Fruit fly (Drosophila melanogaster): ENCODE data around the gene TotX.

Gene TotX

dm6 chr3R:20901656-20902055, 3.7 kb downstream of the TotX start, which contains the start of gene Grik:
Gene Grik, plus strand, starts transcription at chr3R:20901956.
- no peak for TF ChIP-seq noc (tag; optimal IDR thresholded peaks at IDR 0.05)

DNA sequence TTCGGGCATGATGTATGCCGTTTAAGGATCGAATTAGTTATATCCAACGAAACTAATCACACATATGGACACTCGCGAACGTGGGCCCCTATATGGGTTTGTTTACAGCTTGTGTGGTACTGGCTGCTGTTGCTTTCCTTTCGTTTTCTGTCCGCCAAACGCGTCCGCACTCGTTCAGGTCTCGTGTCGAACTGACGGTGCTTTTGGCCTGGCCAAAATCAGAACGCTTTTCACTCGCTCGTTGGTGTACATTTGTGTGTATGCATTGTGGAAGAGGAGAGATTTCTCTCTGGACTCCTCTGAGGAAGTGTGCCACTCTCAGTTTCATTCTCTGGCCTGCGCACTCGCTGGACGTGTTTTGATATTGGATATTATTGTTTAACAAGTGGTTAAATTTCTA, 8.2 kb downstream of the TotX start, which contains the start of gene Ktl:
TSS of gene Ktl (minus strand) at position 193 of the 400 bp plus-strand sequence.
- TF ChIP-seq noc (tag; optimal IDR thresholded peaks at IDR 0.05), result no peak

dm6 chr3R:20891495-20891894, 13.8 kb downstream of the TotX start:
- no peak for TF ChIP-seq noc (tag; optimal IDR thresholded peaks at IDR 0.05)

DNA sequence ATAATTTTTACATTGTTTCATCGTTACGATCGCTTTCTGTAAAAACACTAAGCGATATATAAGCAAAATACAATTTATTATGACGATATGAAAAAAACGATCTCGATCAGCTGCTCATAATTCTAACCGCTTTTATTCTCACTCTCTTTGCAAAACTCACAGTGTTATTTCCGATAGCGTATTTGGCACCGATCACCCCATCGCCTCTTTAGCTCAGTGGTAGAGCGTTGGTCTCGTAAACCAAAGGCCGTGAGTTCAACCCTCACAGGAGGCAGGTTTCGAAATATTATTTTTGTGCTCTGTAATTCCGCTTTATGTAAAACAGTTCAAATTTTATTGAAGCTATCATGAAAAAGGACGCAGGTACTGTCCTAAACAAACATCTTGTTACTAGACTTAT, 14.4 kb downstream of the TotX start:
- TF ChIP-seq noc (tag; optimal IDR thresholded peaks at IDR 0.05), result no peak

DNA sequence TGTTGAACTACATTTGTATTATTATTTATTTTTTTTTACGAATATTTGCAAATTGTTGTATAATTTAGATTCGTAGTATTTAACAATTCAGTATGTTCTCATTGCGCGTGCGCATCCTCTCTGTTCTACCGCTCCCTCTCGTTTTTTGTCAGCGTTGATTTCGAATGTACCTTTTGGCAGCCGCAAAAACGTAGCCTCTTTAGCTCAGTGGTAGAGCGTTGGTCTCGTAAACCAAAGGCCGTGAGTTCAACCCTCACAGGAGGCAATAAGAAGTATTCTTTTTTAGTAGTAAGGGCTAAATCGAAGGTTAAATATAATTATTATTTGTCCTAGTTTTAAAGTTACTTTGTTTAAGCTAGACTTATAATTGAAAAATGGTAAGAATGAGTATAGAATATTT, 14.8 kb downstream of the TotX start:
- no peak for TF ChIP-seq noc (tag; optimal IDR thresholded peaks at IDR 0.05)

DNA sequence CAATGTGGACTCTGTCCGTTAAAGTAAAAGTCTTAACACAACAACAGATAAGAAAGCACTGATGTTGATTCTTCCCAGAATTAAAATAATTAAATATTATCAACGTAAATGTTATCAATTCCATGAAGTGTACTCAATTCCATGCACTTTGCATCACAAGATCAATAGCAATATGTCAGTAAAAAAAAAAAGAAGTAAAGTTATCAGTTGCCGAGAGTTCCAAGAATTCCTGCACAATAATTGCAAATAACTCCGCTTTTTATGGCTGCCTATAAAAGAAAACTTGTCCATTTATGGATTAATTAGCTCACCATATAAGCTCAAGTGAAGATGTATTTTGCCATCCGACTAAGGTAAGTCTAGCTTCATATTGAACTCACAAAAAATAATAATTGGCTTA, 27.9 kb downstream of the TotX start, which contains the start of gene TotZ:
TSS of gene TotZ (plus strand) at position 301 of the 400 bp plus-strand sequence.
- TF ChIP-seq noc (tag; optimal IDR thresholded peaks at IDR 0.05), result no peak

DNA sequence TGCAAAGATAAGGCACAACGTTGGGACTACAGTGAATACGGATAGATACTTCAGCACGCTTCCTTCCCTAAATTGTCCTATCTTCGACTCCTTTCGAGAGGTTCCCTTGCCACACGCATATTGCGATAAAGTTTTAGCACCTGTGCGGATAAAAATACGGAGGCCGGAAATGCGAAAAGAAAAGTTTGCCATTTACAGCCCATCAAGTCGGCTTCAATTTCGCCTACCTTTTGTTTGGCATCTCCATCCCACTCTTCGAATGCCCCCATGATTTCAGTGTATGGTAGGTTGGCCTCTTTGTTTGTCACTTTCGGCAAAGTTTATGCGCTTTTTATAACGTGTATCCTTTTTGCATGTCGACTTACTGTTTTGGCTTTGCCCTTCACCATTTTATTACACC, 28.6 kb downstream of the TotX start:
- TF ChIP-seq noc (tag; optimal IDR thresholded peaks at IDR 0.05), result no peak

DNA sequence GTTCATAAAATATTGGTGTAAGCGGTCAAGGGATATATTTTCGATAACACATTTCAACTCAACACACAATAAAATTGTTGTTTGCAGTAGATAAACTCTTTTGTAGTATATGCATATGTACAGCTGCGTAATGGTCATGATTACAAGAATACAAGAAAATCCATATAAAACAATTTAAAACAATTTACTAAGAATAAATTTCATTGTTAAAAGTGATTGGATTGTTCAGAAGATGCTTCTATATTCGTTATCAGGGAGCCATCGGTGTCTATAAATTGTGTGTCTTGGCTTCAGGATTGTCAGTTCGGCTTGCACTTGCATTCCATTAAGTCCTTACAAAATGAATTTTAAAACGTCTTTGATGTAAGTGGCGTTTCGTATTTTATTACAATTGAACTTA, 31.7 kb downstream of the TotX start, which contains the start of gene TotB:
TSS of gene TotB (plus strand) at position 301 of the 400 bp plus-strand sequence.
- TF ChIP-seq noc (tag; optimal IDR thresholded peaks at IDR 0.05), result no peak

dm6 chr3R:20872688-20873087, 32.6 kb downstream of the TotX start, which contains the start of gene TotC:
Gene TotC, plus strand, starts transcription at chr3R:20872988.
- TF ChIP-seq noc (tag; optimal IDR thresholded peaks at IDR 0.05), result no peak

DNA sequence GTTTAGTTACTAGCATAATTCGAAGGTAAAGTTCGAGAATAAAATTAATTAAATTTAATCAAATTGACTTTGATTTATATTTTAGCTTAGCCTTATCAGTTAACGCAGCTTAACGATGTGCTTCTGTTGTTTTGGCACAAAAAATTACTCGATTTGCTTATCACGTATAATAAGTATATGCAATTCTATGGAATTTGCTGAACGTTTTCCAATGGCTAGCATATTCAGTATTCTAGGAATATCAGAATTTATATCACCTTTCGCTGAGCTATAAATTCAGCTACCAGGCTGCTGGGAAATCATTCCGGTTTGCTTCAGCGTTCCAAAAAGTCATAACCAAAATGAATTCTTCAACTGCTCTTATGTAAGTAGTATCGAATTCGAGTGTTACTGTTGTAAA, 34.6 kb downstream of the TotX start, which contains the start of gene TotA:
TSS of gene TotA (plus strand) at position 301 of the 400 bp plus-strand sequence.
- TF ChIP-seq noc (tag; optimal IDR thresholded peaks at IDR 0.05), result no peak

DNA sequence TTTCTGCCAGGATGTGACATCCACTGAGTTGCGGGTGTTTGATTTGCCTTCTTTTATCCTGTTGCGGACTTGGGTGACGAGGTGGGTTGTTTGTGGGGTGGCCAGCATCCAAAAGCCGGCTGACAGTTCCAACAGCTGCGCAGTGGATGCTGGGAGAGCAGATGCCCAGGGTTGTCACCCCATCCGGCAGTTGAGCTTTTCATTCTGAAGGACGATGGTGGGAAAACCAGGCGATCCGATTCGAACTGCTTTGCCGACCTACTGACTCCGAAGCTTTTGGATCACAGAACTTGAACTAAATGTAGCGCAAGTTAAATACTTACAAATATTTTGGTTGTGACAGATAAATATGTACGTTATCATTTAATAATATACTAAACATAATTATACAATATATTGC, 39.1 kb downstream of the TotX start, which contains the start of gene KaiR1D:
TSS of gene KaiR1D (minus strand) at position 28 of the 400 bp plus-strand sequence.
- no peak for TF ChIP-seq noc (tag; optimal IDR thresholded peaks at IDR 0.05)

DNA sequence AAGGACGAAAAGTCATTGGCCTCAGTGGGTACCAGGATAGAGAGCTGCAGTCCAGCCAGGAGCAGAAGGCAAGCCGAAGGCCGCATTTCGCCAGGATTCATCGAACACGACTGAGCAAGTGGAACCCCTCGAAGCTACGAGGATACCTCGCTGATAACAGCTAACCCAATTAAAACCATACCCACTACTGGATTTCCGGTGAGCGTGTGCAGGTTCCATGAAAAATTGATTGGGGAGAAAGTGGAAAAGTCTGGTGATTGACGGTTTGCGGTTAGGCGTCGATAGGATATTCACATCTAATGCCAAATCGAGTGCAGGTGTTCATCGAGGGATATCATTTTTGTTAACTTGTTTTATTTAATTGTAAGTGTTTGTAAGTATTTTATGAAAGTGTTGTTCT, 45.5 kb downstream of the TotX start, which contains the start of gene Ir93a:
TSS of gene Ir93a (minus strand) at position 101 of the 400 bp plus-strand sequence.
- TF ChIP-seq noc (tag; optimal IDR thresholded peaks at IDR 0.05), result no peak
